Fruit fly (Drosophila melanogaster): Measurements from ENCODE around the gene bcn92.

DNA sequence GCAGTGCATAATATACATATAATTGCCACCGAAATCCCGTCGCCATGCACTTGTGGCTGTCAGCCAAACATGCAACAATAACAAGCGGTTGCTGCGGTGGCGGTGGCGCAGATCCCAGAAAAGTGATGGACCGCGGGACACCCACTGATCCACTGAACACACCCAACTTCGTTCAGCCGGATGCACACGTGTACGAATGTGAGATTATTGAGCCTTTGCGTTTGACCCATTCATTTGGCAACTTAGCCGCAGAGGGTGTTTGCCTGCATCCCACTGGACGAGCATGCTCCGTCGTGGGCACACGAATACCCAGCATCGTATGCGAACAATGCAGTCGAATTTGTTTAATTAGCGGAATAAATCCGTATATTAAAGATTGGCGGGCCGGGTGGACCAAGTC is 15.9 kb upstream of the bcn92 start:
- TF ChIP-seq Hr78 (GFP tag; optimal IDR thresholded peaks at IDR 0.05) (no peak), CG9705 (GFP tag; optimal IDR thresholded peaks at IDR 0.05) (no peak), Hr83 (GFP tag; optimal IDR thresholded peaks at IDR 0.05; ENCODE audit: poor library complexity, severe bottlenecking) (no peak), OdsH (GFP tag; optimal IDR thresholded peaks at IDR 0.05) (no peak), dmrt93B (GFP tag; optimal IDR thresholded peaks at IDR 0.05) (no peak), psq (GFP tag; optimal IDR thresholded peaks at IDR 0.05) (no peak), br (GFP tag; optimal IDR thresholded peaks at IDR 0.05) (no peak), woc (GFP tag; optimal IDR thresholded peaks at IDR 0.05) (no peak), tai (GFP tag; optimal IDR thresholded peaks at IDR 0.05) (no peak), Vsx2 (GFP tag; optimal IDR thresholded peaks at IDR 0.05; ENCODE audit: partially characterized antibody) (no peak), usp (GFP tag; optimal IDR thresholded peaks at IDR 0.05) (no peak)

All from whole organism, wandering third instar larva.